Fruit fly (Drosophila melanogaster) whole organism, embryonic: ENCODE results near the gene Mlc1.

Experiments
- B-H2 ChIP-seq: fragments of 200-800 bp; sonication (Bioruptor generic); optimal IDR thresholded peaks from 2 replicates; lab custom pipeline; 2018; ENCODE audit warnings: missing biosample characterization, mild to moderate bottlenecking, missing genetic modification characterization
- CG10209 ChIP-seq: fragments of 200-800 bp; sonication (Bioruptor generic); optimal IDR thresholded peaks from 3 replicates; lab custom pipeline; 2017; ENCODE audit warnings: missing biosample characterization, mild to moderate bottlenecking, missing genetic modification characterization, missing genetic modification reagents
- CG11398 ChIP-seq: fragments of 200-800 bp; sonication (Bioruptor generic); optimal IDR thresholded peaks from 2 replicates; lab custom pipeline; 2016; ENCODE audit warnings: missing biosample characterization, missing genetic modification characterization
- CG13296 ChIP-seq: fragments of 200-800 bp; sonication (Bioruptor generic); optimal IDR thresholded peaks from 3 replicates; lab custom pipeline; 2018; ENCODE audit warnings: missing biosample characterization, mild to moderate bottlenecking, missing genetic modification characterization
- CG15011 ChIP-seq: fragments of 200-800 bp; sonication (Bioruptor generic); optimal IDR thresholded peaks from 3 replicates; lab custom pipeline; 2018; ENCODE audit warnings: missing biosample characterization, mild to moderate bottlenecking, missing genetic modification characterization
- CG15696 ChIP-seq: fragments of 200-800 bp; sonication (Bioruptor generic); optimal IDR thresholded peaks from 2 replicates; lab custom pipeline; 2019; ENCODE audit warnings: missing biosample characterization, mild to moderate bottlenecking, missing genetic modification characterization, moderate library complexity
- CG1602 ChIP-seq: fragments of 200-800 bp; sonication (Bioruptor generic); optimal IDR thresholded peaks from 3 replicates; lab custom pipeline; 2016; ENCODE audit warnings: missing biosample characterization, missing genetic modification characterization
- CG16863 ChIP-seq: fragments of 200-800 bp; sonication (Bioruptor generic); optimal IDR thresholded peaks from 3 replicates; lab custom pipeline; 2016; ENCODE audit warnings: missing biosample characterization, missing genetic modification characterization
- CG17612 ChIP-seq: fragments of 200-800 bp; sonication (Bioruptor generic); IDR thresholded peaks from 2 replicates; pipeline ENCODE4 v1.3.6; 2022; ENCODE audit warnings: missing biosample characterization, missing genetic modification characterization
- CG18619 ChIP-seq: fragments of 200-800 bp; sonication (Bioruptor generic); optimal IDR thresholded peaks from 3 replicates; lab custom pipeline; 2017; ENCODE audit warnings: missing biosample characterization, mild to moderate bottlenecking, missing genetic modification characterization
- CG2116 ChIP-seq: fragments of 200-800 bp; sonication (Bioruptor generic); optimal IDR thresholded peaks from 3 replicates; lab custom pipeline; 2018; ENCODE audit warnings: missing biosample characterization, mild to moderate bottlenecking, missing genetic modification characterization
- CG3065 ChIP-seq: fragments of 200-800 bp; sonication (Bioruptor generic); optimal IDR thresholded peaks from 2 replicates; lab custom pipeline; 2016; ENCODE audit warnings: missing biosample characterization, missing genetic modification characterization
- CG4730 ChIP-seq: fragments of 200-800 bp; sonication (Bioruptor generic); IDR thresholded peaks from 2 replicates; pipeline ENCODE4 v1.3.6; 2022; ENCODE audit warnings: missing biosample characterization, missing genetic modification characterization
- CG6175 ChIP-seq: fragments of 200-800 bp; sonication (Bioruptor generic); IDR thresholded peaks from 3 replicates; pipeline ENCODE4 v1.3.6; 2022; ENCODE audit warnings: missing biosample characterization, missing genetic modification characterization
- CG6254 ChIP-seq: fragments of 200-800 bp; sonication (Bioruptor generic); optimal IDR thresholded peaks from 3 replicates; lab custom pipeline; 2017; ENCODE audit warnings: mild to moderate bottlenecking, missing biosample characterization, missing genetic modification reagents, missing genetic modification characterization
- CG8290 ChIP-seq, 3 experiments: fragments of 200-800 bp; sonication (Bioruptor generic); optimal IDR thresholded peaks; 2 replicates each; lab custom pipeline; 2016 to 2019; ENCODE audit warnings: missing biosample characterization in 3 of 3, missing genetic modification characterization in 3 of 3, mild to moderate bottlenecking in 2 of 3, moderate library complexity in 1 of 3
- CG9609 ChIP-seq: fragments of 200-800 bp; sonication (Bioruptor generic); optimal IDR thresholded peaks from 3 replicates; lab custom pipeline; 2016; ENCODE audit warnings: missing biosample characterization, missing genetic modification characterization
- CG9797 ChIP-seq: fragments of 200-800 bp; sonication (Bioruptor generic); optimal IDR thresholded peaks from 3 replicates; lab custom pipeline; 2018; ENCODE audit warnings: missing biosample characterization, mild to moderate bottlenecking, missing genetic modification characterization
- Dfd ChIP-seq, 2 experiments: fragments of >200 bp; optimal IDR thresholded peaks; 2 replicates each; lab custom pipeline; 2017; ENCODE audit warnings: missing biosample characterization in 2 of 2, missing genetic modification characterization in 2 of 2
- Ets65A ChIP-seq: fragments of 200-800 bp; sonication (Bioruptor generic); peaks from one replicate; lab custom pipeline; 2016; ENCODE audit warnings: missing biosample characterization, missing genetic modification characterization
- Gug ChIP-seq: fragments of 200-800 bp; sonication (Bioruptor generic); IDR thresholded peaks from 4 replicates; pipeline ENCODE4 v1.3.6; 2022; ENCODE audit warnings: missing biosample characterization, missing genetic modification characterization
- H15 ChIP-seq: fragments of 200-800 bp; sonication (Bioruptor generic); IDR thresholded peaks from 3 replicates; pipeline ENCODE4 v1.3.6; 2022; ENCODE audit warnings: missing biosample characterization, missing genetic modification characterization
- H2.0 ChIP-seq: fragments of 200-800 bp; sonication (Bioruptor generic); IDR thresholded peaks from 2 replicates; pipeline ENCODE4 v1.3.6; 2022; ENCODE audit warnings: missing biosample characterization, missing genetic modification characterization
- Hr39 ChIP-seq: fragments of >200 bp; optimal IDR thresholded peaks from 2 replicates; lab custom pipeline; 2017
- Kr ChIP-seq: fragments of 200-800 bp; sonication (Bioruptor generic); optimal IDR thresholded peaks from 2 replicates; lab custom pipeline; 2017; ENCODE audit warnings: missing biosample characterization, mild to moderate bottlenecking, missing genetic modification characterization
- MESR4 ChIP-seq: fragments of 200-800 bp; sonication (Bioruptor generic); optimal IDR thresholded peaks from 2 replicates; lab custom pipeline; 2018; ENCODE audit warnings: missing biosample characterization, mild to moderate bottlenecking, missing genetic modification characterization, moderate library complexity
- NK7.1 ChIP-seq: fragments of 200-800 bp; sonication (Bioruptor generic); optimal IDR thresholded peaks from 3 replicates; lab custom pipeline; 2016; ENCODE audit warnings: missing biosample characterization, missing genetic modification characterization
- Oaz ChIP-seq: fragments of 200-800 bp; sonication (Bioruptor generic); IDR thresholded peaks from 2 replicates; pipeline ENCODE4 v1.3.6; 2022; ENCODE audit warnings: missing biosample characterization, missing genetic modification characterization
- Xbp1 ChIP-seq: fragments of 200-800 bp; sonication (Bioruptor generic); optimal IDR thresholded peaks from 3 replicates; lab custom pipeline; 2016; ENCODE audit warnings: missing biosample characterization, mild to moderate bottlenecking, missing genetic modification characterization
- ac ChIP-seq: fragments of 200-800 bp; sonication (Bioruptor generic); optimal IDR thresholded peaks from 3 replicates; lab custom pipeline; 2017; ENCODE audit warnings: missing biosample characterization, mild to moderate bottlenecking, missing genetic modification characterization
- al ChIP-seq: fragments of 200-800 bp; sonication (Bioruptor generic); IDR thresholded peaks from 2 replicates; pipeline ENCODE4 v1.3.6; 2022; ENCODE audit warnings: missing biosample characterization, missing genetic modification characterization
- cg ChIP-seq: fragments of 200-800 bp; sonication (Bioruptor generic); optimal IDR thresholded peaks from 3 replicates; lab custom pipeline; 2019; ENCODE audit warnings: missing biosample characterization, mild to moderate bottlenecking, missing genetic modification characterization, moderate library complexity
- crol ChIP-seq: fragments of 200-800 bp; sonication (Bioruptor generic); IDR thresholded peaks from 2 replicates; pipeline ENCODE4 v1.3.6; 2022; ENCODE audit warnings: missing biosample characterization, missing genetic modification characterization
- en ChIP-seq: fragments of 200-800 bp; sonication (Bioruptor generic); optimal IDR thresholded peaks from 2 replicates; lab custom pipeline; 2016; ENCODE audit warnings: missing biosample characterization, missing genetic modification characterization
- exex ChIP-seq: fragments of 200-800 bp; sonication (Bioruptor generic); optimal IDR thresholded peaks from 4 replicates; lab custom pipeline; 2018; ENCODE audit warnings: missing biosample characterization, mild to moderate bottlenecking, missing genetic modification characterization, moderate library complexity
- fd96Cb ChIP-seq: fragments of 200-800 bp; sonication (Bioruptor generic); optimal IDR thresholded peaks from 2 replicates; lab custom pipeline; 2018; ENCODE audit warnings: missing biosample characterization, mild to moderate bottlenecking, missing genetic modification characterization, moderate library complexity
- grau ChIP-seq: fragments of 200-800 bp; optimal IDR thresholded peaks from 3 replicates; lab custom pipeline; 2019; ENCODE audit warnings: missing biosample characterization, mild to moderate bottlenecking, missing genetic modification characterization, moderate library complexity
- hbn ChIP-seq: fragments of 200-800 bp; sonication (Bioruptor generic); IDR thresholded peaks from 2 replicates; pipeline ENCODE4 v1.3.6; 2022; ENCODE audit warnings: missing biosample characterization, missing genetic modification characterization; ENCODE audit not compliant: partially characterized antibody
- hkb ChIP-seq, 2 experiments: fragments of 200-800 bp in 1 of 2; fragments of >200 bp in 1 of 2; sonication (Bioruptor generic) in 1 of 2; IDR thresholded peaks in 1 of 2; optimal IDR thresholded peaks in 1 of 2; 2 replicates each; pipeline versions ENCODE4 v1.3.6 to Lab custom; 2017 to 2022; ENCODE audit warnings: missing biosample characterization in 1 of 2, missing genetic modification characterization in 1 of 2
- ind ChIP-seq: fragments of 200-800 bp; sonication (Bioruptor generic); optimal IDR thresholded peaks from 3 replicates; lab custom pipeline; 2016; ENCODE audit warnings: missing biosample characterization, missing genetic modification characterization
- kah ChIP-seq: fragments of 200-800 bp; sonication (Bioruptor generic); optimal IDR thresholded peaks from 2 replicates; lab custom pipeline; 2018; ENCODE audit warnings: missing biosample characterization, mild to moderate bottlenecking, missing genetic modification characterization
- nmo ChIP-seq: fragments of 200-800 bp; sonication (Bioruptor generic); optimal IDR thresholded peaks from 2 replicates; lab custom pipeline; 2018; ENCODE audit warnings: missing biosample characterization, mild to moderate bottlenecking, missing genetic modification characterization, moderate library complexity
- pfk ChIP-seq: fragments of 200-800 bp; sonication (Bioruptor generic); optimal IDR thresholded peaks from 2 replicates; lab custom pipeline; 2018; ENCODE audit warnings: missing biosample characterization, mild to moderate bottlenecking, missing genetic modification characterization, moderate library complexity
- sim ChIP-seq: fragments of 200-800 bp; sonication (Bioruptor generic); IDR thresholded peaks from 2 replicates; pipeline ENCODE4 v1.3.6; 2022; ENCODE audit warnings: missing biosample characterization, missing genetic modification characterization
- tap ChIP-seq: fragments of 200-800 bp; optimal IDR thresholded peaks from 3 replicates; lab custom pipeline; 2019; ENCODE audit warnings: missing biosample characterization, mild to moderate bottlenecking, missing genetic modification characterization, moderate library complexity
- zen ChIP-seq: fragments of 200-800 bp; sonication (Bioruptor generic); optimal IDR thresholded peaks from 3 replicates; lab custom pipeline; 2018; ENCODE audit warnings: missing biosample characterization, mild to moderate bottlenecking, missing genetic modification characterization, moderate library complexity

Mlc1 gene

dm6 chr3R:27647817-27648216 lies 12.2 kb downstream of the Mlc1 start:
- no peak for TF ChIP-seq CG10209
- TF ChIP-seq Hr39 (lab: Kevin White, UChicago): peak; percentile 15
- TF ChIP-seq Dfd (GFP tag; optimal IDR thresholded peaks at IDR 0.05; lab: Kevin White, UChicago): peak in 1 of 2 experiments; percentile 80

dm6 chr3R:27643080-27643479 lies 16.9 kb downstream of the Mlc1 start:
- TF ChIP-seq CG17612 (GFP tag; lab: Robert Waterston, UW): peak; percentile 89
- TF ChIP-seq CG1602 (GFP tag; lab: Kevin White, UChicago): no peak
- TF ChIP-seq NK7.1: no peak
- TF ChIP-seq fd96Cb (tag; lab: Kevin White, UChicago): no peak
- TF ChIP-seq Ets65A: peak; percentile 19
- TF ChIP-seq sim (GFP tag; lab: Robert Waterston, UW): no peak
- no peak for TF ChIP-seq CG6254 (GFP tag; lab: Kevin White, UChicago)
- TF ChIP-seq CG15696 (tag; lab: Kevin White, UChicago): no peak
- no peak for TF ChIP-seq H15 (GFP tag; lab: Robert Waterston, UW)
- peak; percentile 76 for TF ChIP-seq CG8290 (GFP tag; optimal IDR thresholded peaks at IDR 0.05; lab: Kevin White, UChicago)
- TF ChIP-seq CG8290 (tag; optimal IDR thresholded peaks at IDR 0.05; lab: Kevin White, UChicago): peak in 1 of 2 experiments; percentile 87
- TF ChIP-seq CG11398 (GFP tag; lab: Kevin White, UChicago): no peak
- TF ChIP-seq hbn (GFP tag; lab: Robert Waterston, UW): no peak
- no peak for TF ChIP-seq CG9797
- TF ChIP-seq CG18619 (GFP tag; lab: Kevin White, UChicago): no peak
- TF ChIP-seq B-H2 (GFP tag; lab: Kevin White, UChicago): no peak
- TF ChIP-seq Gug (GFP tag; lab: Robert Waterston, UW): no peak
- no peak for TF ChIP-seq CG4730 (GFP tag; lab: Robert Waterston, UW)
- no peak for TF ChIP-seq al (GFP tag; lab: Robert Waterston, UW)

dm6 chr3R:27637264-27637860 lies 22.6 kb downstream of the Mlc1 start:
- TF ChIP-seq pfk (GFP tag; lab: Kevin White, UChicago) (no peak), Oaz (GFP tag; lab: Robert Waterston, UW) (no peak), grau (tag; lab: Kevin White, UChicago) (peak; percentile 51), H2.0 (GFP tag; lab: Robert Waterston, UW) (0 out of 2 replicates have a peak, but pooled peaks have one; percentile 3)

- TF ChIP-seq en (GFP tag; lab: Kevin White, UChicago) (no peak), CG6175 (0 out of 3 replicates have a peak, but pooled peaks have one; percentile 11), nmo (GFP tag; lab: Kevin White, UChicago) (no peak), CG2116 (GFP tag; lab: Kevin White, UChicago) (no peak), hkb (optimal IDR thresholded peaks at IDR 0.05; lab: Kevin White, UChicago) (no peak), hkb (GFP tag; IDR thresholded peaks at IDR 0.05; lab: Robert Waterston, UW) (no peak), zen (tag; lab: Kevin White, UChicago) (no peak), ind (no peak), CG16863 (GFP tag; lab: Kevin White, UChicago) (no peak), CG3065 (peak; percentile 39), cg (GFP tag; lab: Kevin White, UChicago) (peak; percentile 28), Kr (GFP tag; lab: Kevin White, UChicago) (no peak), kah (no peak), crol (GFP tag; lab: Robert Waterston, UW) (peak; percentile 71), ac (GFP tag; lab: Kevin White, UChicago) (no peak), CG13296 (GFP tag; lab: Kevin White, UChicago) (no peak), exex (tag; lab: Kevin White, UChicago) (no peak), CG15011 (GFP tag; lab: Kevin White, UChicago) (no peak), CG9609 (no peak), MESR4 (GFP tag; lab: Kevin White, UChicago) (peak; percentile 9), tap (tag; lab: Kevin White, UChicago) (no peak), Xbp1 (GFP tag; lab: Kevin White, UChicago) (no peak)
These were observed 23.3 kb downstream of the Mlc1 start for dm6 chr3R:27636720-27637119.
